Worm (Caenorhabditis elegans): ENCODE measurements around the gene nhr-145.

DNA sequence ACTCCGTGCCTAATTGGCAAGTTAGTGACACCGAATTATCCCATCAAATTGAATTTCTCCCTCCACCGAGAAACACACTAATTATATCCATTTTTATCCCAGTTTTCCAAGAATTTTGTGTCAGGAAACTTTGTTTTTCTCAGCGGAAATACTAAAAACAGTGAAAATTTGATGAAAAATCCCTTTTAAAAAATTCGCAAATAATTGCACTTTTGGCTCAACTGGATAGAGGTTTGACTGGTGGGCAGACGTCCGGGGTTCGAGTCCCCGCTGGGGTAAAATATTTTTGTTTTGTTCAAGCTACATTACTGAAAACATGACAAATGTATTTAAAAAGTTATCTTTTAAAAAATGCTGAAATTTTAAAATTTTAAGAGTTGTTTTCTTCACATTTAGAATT, 29.4 kb upstream of the nhr-145 start:
- TF ChIP-seq lim-7 (GFP tag; IDR thresholded peaks at IDR 0.05) (no peak), mep-1 (tag; optimal IDR thresholded peaks at IDR 0.05) (no peak), nhr-111 (GFP tag; optimal IDR thresholded peaks at IDR 0.05) (no peak), dmd-9 (GFP tag; IDR thresholded peaks at IDR 0.05) (no peak), skn-1 (tag; optimal IDR thresholded peaks at IDR 0.05) (no peak), unc-39 (tag; optimal IDR thresholded peaks at IDR 0.05) (no peak), nhr-48 (tag; optimal IDR thresholded peaks at IDR 0.05) (no peak), zfp-2 (tag; optimal IDR thresholded peaks at IDR 0.05) (no peak), nhr-237 (tag; optimal IDR thresholded peaks at IDR 0.05) (no peak), daf-8 (GFP tag; IDR thresholded peaks at IDR 0.05) (no peak), zag-1 (tag; optimal IDR thresholded peaks at IDR 0.05) (no peak), daf-16 (GFP tag; optimal IDR thresholded peaks at IDR 0.05) (no peak), daf-16 (tag; optimal IDR thresholded peaks at IDR 0.05) (no peak)

Measured in whole organism, L4 larva.